Fruit fly (Drosophila melanogaster): Measurements from ENCODE around the gene CG32277.

Gene CG32277

DNA sequence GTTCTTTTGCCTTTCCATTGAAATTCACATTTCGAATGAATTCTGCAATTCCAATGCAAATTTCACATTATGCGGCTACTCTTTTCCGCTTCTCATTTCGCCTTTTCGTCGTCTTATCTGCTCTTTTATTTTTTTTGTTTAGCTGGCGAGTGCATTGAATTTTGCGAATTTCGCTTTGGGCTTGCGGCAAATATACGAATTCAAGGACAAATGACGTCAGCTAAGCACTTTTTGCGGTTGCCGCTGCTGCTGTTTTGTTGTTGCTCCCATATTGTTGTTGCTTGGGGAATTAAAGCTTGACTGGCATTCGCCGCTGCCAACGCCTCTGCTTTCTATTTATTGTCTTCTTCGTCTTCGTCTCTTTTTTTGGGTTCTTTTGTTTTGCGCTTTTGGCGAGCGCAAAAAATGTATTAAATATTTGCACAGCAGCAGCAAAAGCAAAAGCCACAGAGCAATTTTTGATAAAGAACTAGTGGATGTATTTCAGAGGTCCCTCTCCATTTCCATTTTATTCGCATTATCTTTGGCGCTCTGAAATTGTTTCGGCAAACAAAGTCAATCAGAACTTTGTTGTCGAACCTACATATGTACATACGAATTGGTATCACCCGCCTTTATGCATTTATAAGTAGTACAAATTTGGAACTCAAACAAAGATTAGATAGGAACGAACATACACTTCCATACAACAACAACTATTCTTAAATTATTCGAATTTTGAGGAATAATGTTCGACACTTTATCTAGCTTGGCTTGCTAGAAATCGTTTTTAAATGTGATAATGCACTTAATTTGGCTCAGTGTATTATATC lies 34.7 kb upstream of the CG32277 start (continued):
- no peak for TF ChIP-seq Mio (GFP tag; optimal IDR thresholded peaks at IDR 0.05)
- TF ChIP-seq Hr78 (GFP tag; optimal IDR thresholded peaks at IDR 0.05): no peak
- TF ChIP-seq Hnf4 (GFP tag; optimal IDR thresholded peaks at IDR 0.05): peak; percentile 71
- TF ChIP-seq psq (GFP tag; optimal IDR thresholded peaks at IDR 0.05): peak; percentile 89

DNA sequence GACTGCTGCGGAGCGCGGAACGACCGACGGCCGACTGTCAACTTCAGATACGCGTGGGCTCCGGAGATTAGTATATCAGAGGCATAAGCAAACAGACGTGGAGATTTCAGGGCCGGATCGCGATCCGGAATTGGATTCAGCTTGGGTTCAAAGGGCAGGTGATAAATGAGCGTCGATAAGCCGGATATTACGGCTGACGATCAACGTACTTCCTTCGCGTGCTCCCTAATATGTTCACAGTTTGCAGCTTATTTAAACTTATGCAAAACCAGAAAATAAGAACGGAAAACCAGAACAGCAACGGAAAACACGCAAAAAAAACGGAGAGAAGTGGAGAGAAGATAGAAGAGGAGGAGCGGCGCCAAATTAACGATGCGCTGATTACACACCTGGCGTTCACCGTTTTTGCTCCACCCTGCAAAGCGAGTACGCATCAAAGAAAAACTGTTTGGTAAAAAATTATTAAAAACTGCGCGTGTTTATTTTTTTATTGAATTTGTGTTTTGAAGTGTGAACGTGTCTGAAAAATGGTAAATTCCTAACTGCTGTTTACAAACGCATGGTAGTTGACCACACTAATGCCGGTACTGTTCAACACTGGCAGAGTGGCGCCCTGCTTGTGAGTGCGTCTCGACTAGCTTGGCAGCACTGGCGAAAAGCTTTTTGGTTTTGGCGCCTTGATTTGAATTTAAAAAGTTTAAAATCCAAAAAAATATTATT lies 33.9 kb upstream of the CG32277 start, which contains the start of gene CG17746:
CG17746 (minus strand) TSS at position 546 of the 720 bp plus-strand sequence.
- TF ChIP-seq sv (GFP tag; optimal IDR thresholded peaks at IDR 0.05) (peak; percentile 17), rgr (GFP tag; optimal IDR thresholded peaks at IDR 0.05) (peak; percentile 44), h (GFP tag; optimal IDR thresholded peaks at IDR 0.05) (peak; percentile 48), foxo (GFP tag; optimal IDR thresholded peaks at IDR 0.05) (peak in 1 of 2 experiments; percentile 35), Rel (GFP tag; optimal IDR thresholded peaks at IDR 0.05) (no peak), Rel (tag; optimal IDR thresholded peaks at IDR 0.05) (no peak), Dif (GFP tag; optimal IDR thresholded peaks at IDR 0.05; ENCODE audit: partially characterized antibody) (peak; percentile 6), Hr83 (GFP tag; optimal IDR thresholded peaks at IDR 0.05; ENCODE audit: poor library complexity, severe bottlenecking) (peak; percentile 50), brk (GFP tag; optimal IDR thresholded peaks at IDR 0.05) (peak; percentile 31), tai (GFP tag; optimal IDR thresholded peaks at IDR 0.05) (no peak), fru (GFP tag; optimal IDR thresholded peaks at IDR 0.05) (peak; percentile 3), Abd-B (GFP tag; optimal IDR thresholded peaks at IDR 0.05) (no peak), Hnf4 (GFP tag; optimal IDR thresholded peaks at IDR 0.05) (peak; percentile 53), ey (GFP tag; optimal IDR thresholded peaks at IDR 0.05) (peak; percentile 4), Jra (GFP tag; optimal IDR thresholded peaks at IDR 0.05) (peak; percentile 10), HLH106 (tag; optimal IDR thresholded peaks at IDR 0.05) (peak; percentile 2), usp (GFP tag; optimal IDR thresholded peaks at IDR 0.05) (no peak)

DNA sequence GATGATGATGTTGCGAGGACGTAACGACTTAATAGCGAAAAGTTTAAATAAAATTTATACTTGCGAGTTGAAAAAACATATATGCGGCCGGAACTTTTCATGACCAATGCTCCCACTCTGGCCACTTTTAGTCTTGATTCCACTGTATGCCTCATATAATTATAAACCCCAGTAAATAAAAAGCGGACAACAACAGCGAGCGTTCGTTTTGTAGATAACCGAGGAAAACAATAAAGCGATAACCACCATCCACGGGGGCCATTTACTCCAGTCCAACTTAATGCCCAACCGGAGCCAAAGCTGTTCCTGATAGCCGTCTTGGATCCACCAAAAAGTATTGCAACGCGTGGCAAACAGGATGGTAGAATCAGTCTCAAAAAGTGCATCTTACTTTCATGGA lies 31.1 kb upstream of the CG32277 start:
- TF ChIP-seq Sp1 (GFP tag; optimal IDR thresholded peaks at IDR 0.05) (no peak), CrebA (GFP tag; optimal IDR thresholded peaks at IDR 0.05; ENCODE audit: borderline replicate concordance) (no peak), Hr83 (GFP tag; optimal IDR thresholded peaks at IDR 0.05; ENCODE audit: poor library complexity, severe bottlenecking) (no peak), HLH106 (tag; optimal IDR thresholded peaks at IDR 0.05) (no peak), CG9705 (GFP tag; optimal IDR thresholded peaks at IDR 0.05) (no peak), Dif (GFP tag; optimal IDR thresholded peaks at IDR 0.05; ENCODE audit: partially characterized antibody) (no peak), tai (GFP tag; optimal IDR thresholded peaks at IDR 0.05) (no peak), GATAd (GFP tag; optimal IDR thresholded peaks at IDR 0.05) (no peak), Jra (GFP tag; optimal IDR thresholded peaks at IDR 0.05) (no peak), Rel (GFP tag; optimal IDR thresholded peaks at IDR 0.05) (no peak), Rel (tag; optimal IDR thresholded peaks at IDR 0.05) (no peak), dl (GFP tag; optimal IDR thresholded peaks at IDR 0.05; ENCODE audit: insufficient read depth in 1 of 2, partially characterized antibody in 2 of 2) (no peak), sage (GFP tag; optimal IDR thresholded peaks at IDR 0.05) (no peak), h (GFP tag; optimal IDR thresholded peaks at IDR 0.05) (no peak), OdsH (GFP tag; optimal IDR thresholded peaks at IDR 0.05) (no peak), N (GFP tag; optimal IDR thresholded peaks at IDR 0.05) (no peak), Vsx2 (GFP tag; optimal IDR thresholded peaks at IDR 0.05; ENCODE audit: partially characterized antibody) (no peak), pan (optimal IDR thresholded peaks at IDR 0.05) (no peak)

DNA sequence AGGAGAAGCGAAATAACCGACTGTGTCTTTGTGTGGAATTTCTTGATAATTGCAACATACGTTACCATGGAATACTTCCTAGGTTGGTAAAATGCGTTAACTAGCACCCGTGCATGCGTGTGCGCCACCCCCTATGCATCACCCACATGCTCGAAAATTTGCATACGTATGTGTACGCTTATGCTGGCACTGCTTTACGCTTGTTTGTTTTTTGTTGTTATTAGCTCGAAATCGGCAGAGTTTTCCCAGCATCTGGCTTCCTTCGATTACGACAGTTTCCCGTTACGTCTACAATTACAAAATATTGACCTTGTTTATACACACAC lies 21.2 kb upstream of the CG32277 start:
- TF ChIP-seq h (GFP tag; optimal IDR thresholded peaks at IDR 0.05): no peak
- peak; percentile 42 for TF ChIP-seq N (GFP tag; optimal IDR thresholded peaks at IDR 0.05)
- no peak for TF ChIP-seq Mio (GFP tag; optimal IDR thresholded peaks at IDR 0.05)
- TF ChIP-seq lola (GFP tag; optimal IDR thresholded peaks at IDR 0.05): no peak
- TF ChIP-seq woc (GFP tag; optimal IDR thresholded peaks at IDR 0.05): no peak

Data from whole organism, wandering third instar larva.